Worm (Caenorhabditis elegans): ENCODE data around the gene fbxa-84.

DNA sequence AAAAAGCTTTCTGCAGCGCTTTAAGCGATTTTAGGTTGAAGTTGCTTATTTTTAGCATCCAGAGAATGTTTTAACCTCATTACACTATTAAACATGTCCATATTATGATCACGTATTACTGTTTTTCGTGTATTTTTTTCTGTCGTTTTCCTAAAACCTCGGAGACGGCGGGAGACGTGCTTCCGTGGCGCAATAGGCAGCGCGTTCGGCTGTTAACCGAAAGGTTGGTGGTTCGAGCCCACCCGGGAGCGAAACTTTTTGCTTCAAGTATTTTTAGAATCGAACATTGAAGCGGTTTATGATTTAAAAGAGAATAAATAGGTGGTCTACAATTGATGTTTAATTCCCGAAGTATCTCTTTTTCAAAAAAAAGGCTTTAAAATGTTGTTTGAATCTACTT is 25.7 kb upstream of the fbxa-84 start:
- TF ChIP-seq cog-1 (tag; optimal IDR thresholded peaks at IDR 0.05) (no peak), ref-1 (GFP tag; conservative IDR thresholded peaks at IDR 0.05) (no peak), tab-1 (GFP tag; IDR thresholded peaks at IDR 0.05) (no peak), ztf-29 (GFP tag; IDR thresholded peaks at IDR 0.05) (no peak), flt-1 (GFP tag; IDR thresholded peaks at IDR 0.05) (no peak), T22C8.4 (GFP tag; IDR thresholded peaks at IDR 0.05) (no peak)
